Worm (Caenorhabditis elegans) whole organism, L3 larva: ENCODE measurements around the gene srd-3.
A peak's percentile ranks its signal among the peaks of the same experiment; 100 is the strongest.
"Not testable (repeated sequence)": the region's sequence is repeated elsewhere in the genome, so short reads cannot be mapped to it uniquely, and the experiment has no call there.

Experiments used
- R02D3.7 ChIP-seq: fragments of 150-350 bp; optimal IDR thresholded peaks from 2 replicates; lab custom pipeline; 2014; ENCODE audit warnings: missing biosample characterization, missing genetic modification characterization
- ZK546.5 ChIP-seq: sonication (generic microtip); optimal IDR thresholded peaks from 2 replicates; lab custom pipeline; 2017; ENCODE audit warnings: missing biosample characterization, missing genetic modification characterization
- aly-2 ChIP-seq: fragments of 150-350 bp; optimal IDR thresholded peaks from 2 replicates; lab custom pipeline; 2014; ENCODE audit warnings: missing biosample characterization, missing genetic modification characterization
- ceh-16 ChIP-seq: sonication (generic microtip); optimal IDR thresholded peaks from 2 replicates; lab custom pipeline; 2017; ENCODE audit warnings: missing biosample characterization, missing genetic modification characterization
- ceh-9 ChIP-seq: sonication (generic microtip); optimal IDR thresholded peaks from 2 replicates; lab custom pipeline; 2018; ENCODE audit warnings: missing biosample characterization, missing genetic modification characterization
- daf-12 ChIP-seq: fragments of 150-350 bp; optimal IDR thresholded peaks from 2 replicates; lab custom pipeline; 2014; ENCODE audit warnings: missing biosample characterization, missing genetic modification reagents, missing genetic modification characterization
- egl-27 ChIP-seq: sonication (generic microtip); optimal IDR thresholded peaks from 4 replicates; lab custom pipeline; 2017; ENCODE audit warnings: missing biosample characterization, missing genetic modification reagents, missing genetic modification characterization
- egl-5 ChIP-seq: fragments of 150-350 bp; optimal IDR thresholded peaks from 2 replicates; lab custom pipeline; 2017; ENCODE audit warnings: missing biosample characterization, missing genetic modification reagents, missing genetic modification characterization, inconsistent platforms
- elt-1 ChIP-seq: fragments of 150-350 bp; optimal IDR thresholded peaks from 2 replicates; lab custom pipeline; 2014; ENCODE audit warnings: missing biosample characterization, missing genetic modification characterization
- elt-2 ChIP-seq: sonication (generic microtip); optimal IDR thresholded peaks from 2 replicates; lab custom pipeline; 2016; ENCODE audit warnings: missing genetic modification reagents, mild to moderate bottlenecking, missing genetic modification characterization, missing compliant biosample characterization
- elt-3 ChIP-seq, 3 experiments: fragments of 150-350 bp in 1 of 3; sonication (generic microtip) in 2 of 3; optimal IDR thresholded peaks; 2 replicates in 2 of 3; 4 replicates in 1 of 3; lab custom pipeline; 2014 to 2017; ENCODE audit warnings: missing biosample characterization in 3 of 3, missing genetic modification characterization in 3 of 3
- fkh-10 ChIP-seq: sonication (generic microtip); optimal IDR thresholded peaks from 2 replicates; lab custom pipeline; 2017; ENCODE audit warnings: missing biosample characterization, missing genetic modification reagents, missing genetic modification characterization
- fkh-2 ChIP-seq: fragments of 150-350 bp; optimal IDR thresholded peaks from 2 replicates; lab custom pipeline; 2014; ENCODE audit warnings: missing biosample characterization, missing genetic modification reagents, missing genetic modification characterization
- hmg-11 ChIP-seq: sonication (generic microtip); optimal IDR thresholded peaks from 2 replicates; lab custom pipeline; 2016; ENCODE audit warnings: missing genetic modification characterization, missing compliant biosample characterization
- jun-1 ChIP-seq: fragments of 150-350 bp; optimal IDR thresholded peaks from 2 replicates; lab custom pipeline; 2014; ENCODE audit warnings: missing biosample characterization, missing genetic modification reagents, missing genetic modification characterization
- lin-15B ChIP-seq: fragments of 150-350 bp; optimal IDR thresholded peaks from 2 replicates; lab custom pipeline; 2014; ENCODE audit warnings: missing biosample characterization, missing genetic modification characterization
- nfya-1 ChIP-seq: sonication (generic microtip); optimal IDR thresholded peaks from 2 replicates; lab custom pipeline; 2017; ENCODE audit warnings: missing genetic modification characterization, mild to moderate bottlenecking, missing compliant biosample characterization, antibody characterized with exemption, moderate library complexity; ENCODE audit not compliant: insufficient read depth
- nhr-11 ChIP-seq: fragments of 150-350 bp; optimal IDR thresholded peaks from 2 replicates; lab custom pipeline; 2014; ENCODE audit warnings: missing biosample characterization, missing genetic modification characterization
- nhr-12 ChIP-seq: fragments of 150-350 bp; optimal IDR thresholded peaks from 2 replicates; lab custom pipeline; 2014; ENCODE audit warnings: missing biosample characterization, missing genetic modification characterization
- nhr-23 ChIP-seq: fragments of 150-350 bp; optimal IDR thresholded peaks from 2 replicates; lab custom pipeline; 2014; ENCODE audit warnings: missing biosample characterization, missing genetic modification reagents, missing genetic modification characterization
- nhr-25 ChIP-seq: sonication (generic microtip); optimal IDR thresholded peaks from 2 replicates; lab custom pipeline; 2017; ENCODE audit warnings: missing biosample characterization, missing genetic modification characterization
- nhr-28 ChIP-seq: fragments of 150-350 bp; optimal IDR thresholded peaks from 2 replicates; lab custom pipeline; 2014; ENCODE audit warnings: missing biosample characterization, missing genetic modification characterization
- nhr-43 ChIP-seq: sonication (generic microtip); optimal IDR thresholded peaks from 2 replicates; lab custom pipeline; 2016; ENCODE audit warnings: mild to moderate bottlenecking, missing genetic modification characterization, missing compliant biosample characterization; ENCODE audit not compliant: poor library complexity, severe bottlenecking
- nhr-67 ChIP-seq: fragments of 150-350 bp; optimal IDR thresholded peaks from 2 replicates; lab custom pipeline; 2014; ENCODE audit warnings: missing biosample characterization, missing genetic modification characterization
- nhr-76 ChIP-seq: fragments of 150-350 bp; sonication (generic microtip); optimal IDR thresholded peaks from 5 replicates; lab custom pipeline; 2014; ENCODE audit warnings: missing biosample characterization, missing genetic modification characterization
- nhr-77 ChIP-seq: fragments of 150-350 bp; optimal IDR thresholded peaks from 2 replicates; lab custom pipeline; 2014; ENCODE audit warnings: missing biosample characterization, missing genetic modification characterization
- pha-4 ChIP-seq: fragments of 150-350 bp; optimal IDR thresholded peaks from 2 replicates; lab custom pipeline; 2014; ENCODE audit warnings: missing biosample characterization, missing genetic modification reagents, missing genetic modification characterization
- sea-2 ChIP-seq: fragments of 150-350 bp; sonication (generic microtip); optimal IDR thresholded peaks from 4 replicates; lab custom pipeline; 2014; ENCODE audit warnings: missing biosample characterization, missing genetic modification reagents, missing genetic modification characterization
- skn-1 ChIP-seq: fragments of 150-350 bp; optimal IDR thresholded peaks from 2 replicates; lab custom pipeline; 2014; ENCODE audit warnings: missing biosample characterization, missing genetic modification characterization
- snpc-4 ChIP-seq: fragments of 150-350 bp; optimal IDR thresholded peaks from 2 replicates; lab custom pipeline; 2014; ENCODE audit warnings: missing biosample characterization, missing genetic modification characterization
- tbx-2 ChIP-seq: sonication (generic microtip); optimal IDR thresholded peaks from 2 replicates; lab custom pipeline; 2016; ENCODE audit warnings: mild to moderate bottlenecking, missing genetic modification characterization, missing compliant biosample characterization

The srd-3 gene

ce11 chrII:104234-104633, 24.6 kb downstream of the srd-3 start, which contains the start of gene col-68:
Gene col-68 (plus strand): TSS chrII:104534.
- TF ChIP-seq nhr-25 (tag; lab: Kevin White, UChicago) (no peak), pha-4 (tag; lab: Kevin White, UChicago) (no peak), egl-27 (tag; lab: Kevin White, UChicago) (no peak), fkh-10 (GFP tag; lab: Kevin White, UChicago) (no peak), nhr-43 (tag; lab: Kevin White, UChicago) (no peak), tbx-2 (tag; lab: Kevin White, UChicago) (no peak), ceh-9 (tag; lab: Kevin White, UChicago) (no peak), nhr-12 (tag; lab: Kevin White, UChicago) (no peak), daf-12 (tag; lab: Kevin White, UChicago) (no peak), jun-1 (tag; lab: Kevin White, UChicago) (no peak)

DNA sequence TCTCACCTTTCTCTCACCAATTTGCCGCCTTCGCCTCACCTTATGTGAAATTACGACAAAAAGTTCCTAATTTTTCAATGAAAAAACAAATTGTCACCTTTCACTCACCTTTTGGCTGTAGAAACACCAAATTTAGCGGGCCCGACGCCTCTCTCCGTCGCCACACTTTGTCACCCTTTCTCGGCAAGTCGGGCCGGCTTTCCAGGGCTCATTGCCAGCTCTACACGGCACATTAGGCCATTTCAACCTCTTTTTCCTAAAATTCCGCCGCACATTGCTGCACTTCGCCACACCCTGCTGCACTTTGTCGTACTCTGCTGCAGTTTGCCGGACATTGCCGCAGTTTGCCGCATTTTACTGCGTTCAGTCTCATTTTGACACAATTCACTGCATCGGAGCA, 27.7 kb downstream of the srd-3 start:
- TF ChIP-seq nhr-43 (tag; lab: Kevin White, UChicago), result no peak
- TF ChIP-seq fkh-10 (GFP tag; lab: Kevin White, UChicago), result no peak
- TF ChIP-seq hmg-11 (tag; lab: Kevin White, UChicago), result no peak
- TF ChIP-seq ZK546.5 (tag; lab: Kevin White, UChicago), result no peak
- no peak for TF ChIP-seq nhr-76 (tag; lab: Kevin White, UChicago)

ce11 chrII:98894-99293, 29.9 kb downstream of the srd-3 start, which contains the start of gene C50D2.10:
Gene C50D2.10 (plus strand): TSS chrII:99138.
- TF ChIP-seq nhr-23, egl-5, pha-4 (tag; lab: Kevin White, UChicago): not testable (repeated sequence)

- TF ChIP-seq nhr-28 (tag; lab: Kevin White, UChicago) (no peak), sea-2 (no peak), nhr-67 (tag; lab: Kevin White, UChicago) (no peak), elt-1 (tag; lab: Kevin White, UChicago) (no peak), nhr-77 (tag; lab: Kevin White, UChicago) (no peak), jun-1 (tag; lab: Kevin White, UChicago) (no peak), ceh-16 (tag; lab: Kevin White, UChicago) (no peak), R02D3.7 (tag; lab: Kevin White, UChicago) (peak; percentile 95), nfya-1 (peak; percentile 43), tbx-2 (tag; lab: Kevin White, UChicago) (no peak), skn-1 (tag; lab: Kevin White, UChicago) (peak; percentile 37), hmg-11 (tag; lab: Kevin White, UChicago) (peak; percentile 70), snpc-4 (tag; lab: Kevin White, UChicago) (peak; percentile 28), pha-4 (tag; lab: Kevin White, UChicago) (peak; percentile 66), nhr-23 (tag; lab: Kevin White, UChicago) (peak; percentile 45), aly-2 (tag; lab: Kevin White, UChicago) (no peak), nhr-11 (tag; lab: Kevin White, UChicago) (no peak), elt-2 (peak; percentile 30), ceh-9 (tag; lab: Kevin White, UChicago) (no peak), lin-15B (tag; lab: Kevin White, UChicago) (peak; percentile 73)
Measured at ce11 chrII:97992-98763, 30.7 kb downstream of the srd-3 start, which contains the start of the genes luc-7L3 and sftb-6. Gene luc-7L3 (minus strand): TSS chrII:98027. Gene sftb-6 (plus strand): TSS chrII:98404.

- TF ChIP-seq fkh-2, result no peak
- no peak for TF ChIP-seq elt-3 (tag; optimal IDR thresholded peaks at IDR 0.05; lab: Kevin White, UChicago)
Measured at ce11 chrII:95177-95576, 33.7 kb downstream of the srd-3 start, which contains the start of gene C50D2.7. Gene C50D2.7 (minus strand): TSS chrII:95277.
